Fruit fly (Drosophila melanogaster): ENCODE data around the gene CG9777.

dm6 chrX:16660632-16661031 lies 28.6 kb upstream of the CG9777 start:
- TF ChIP-seq Poxn (GFP tag; IDR thresholded peaks at IDR 0.05) (no peak), CG4424 (GFP tag; optimal IDR thresholded peaks at IDR 0.05) (no peak), CG17359 (tag; optimal IDR thresholded peaks at IDR 0.05) (no peak), CG11560 (tag; IDR thresholded peaks at IDR 0.05) (no peak), crol (GFP tag; IDR thresholded peaks at IDR 0.05) (no peak), sens (GFP tag) (peak; percentile 53)
